Worm (Caenorhabditis elegans) whole organism, young adult: ENCODE data around the gene bcc-1.

Experiments used
- B0336.3 ChIP-seq: fragments of 200-800 bp; sonication (Bioruptor generic); IDR thresholded peaks from 2 replicates; pipeline ENCODE4 v1.3.6; 2022; ENCODE audit warnings: missing genetic modification characterization, missing compliant biosample characterization
- D2030.7 ChIP-seq: fragments of 200-800 bp; sonication (Bioruptor generic); IDR thresholded peaks from 2 replicates; pipeline ENCODE4 v1.3.6; 2022; ENCODE audit warnings: missing genetic modification reagents, missing genetic modification characterization, missing compliant biosample characterization
- F10E7.11 ChIP-seq: sonication (generic microtip); optimal IDR thresholded peaks from 2 replicates; lab custom pipeline; 2017; ENCODE audit warnings: mild to moderate bottlenecking, missing genetic modification characterization, moderate library complexity, missing compliant biosample characterization
- F22D6.2 ChIP-seq: sonication (generic microtip); optimal IDR thresholded peaks from 2 replicates; lab custom pipeline; 2016; ENCODE audit warnings: mild to moderate bottlenecking, missing genetic modification characterization, missing compliant biosample characterization
- K11D2.4 ChIP-seq: fragments of 200-800 bp; sonication (Bioruptor generic); IDR thresholded peaks from 2 replicates; pipeline ENCODE4 v1.3.6; 2022; ENCODE audit warnings: missing genetic modification reagents, missing genetic modification characterization, missing compliant biosample characterization
- K12H6.12 ChIP-seq: fragments of 200-800 bp; sonication (Bioruptor generic); optimal IDR thresholded peaks from 2 replicates; lab custom pipeline; 2018; ENCODE audit warnings: mild to moderate bottlenecking, missing genetic modification characterization, missing compliant biosample characterization
- T07F8.4 ChIP-seq: sonication (generic microtip); optimal IDR thresholded peaks from 2 replicates; lab custom pipeline; 2016; ENCODE audit warnings: mild to moderate bottlenecking, missing genetic modification characterization, moderate library complexity, missing compliant biosample characterization
- T26A5.8 ChIP-seq: sonication (generic microtip); optimal IDR thresholded peaks from 2 replicates; lab custom pipeline; 2016; ENCODE audit warnings: missing genetic modification characterization, missing compliant biosample characterization
- Y53G8AR.9 ChIP-seq: fragments of 200-800 bp; sonication (Bioruptor generic); conservative IDR thresholded peaks from 2 replicates; pipeline ENCODE4 v1.3.6; 2022; ENCODE audit warnings: missing genetic modification reagents, missing genetic modification characterization, missing compliant biosample characterization
- Y79H2A.3 ChIP-seq: fragments of 200-800 bp; sonication (Bioruptor generic); conservative IDR thresholded peaks from 2 replicates; pipeline ENCODE4 v1.3.6; 2022; ENCODE audit warnings: missing genetic modification reagents, missing genetic modification characterization, missing compliant biosample characterization
- akir-1 ChIP-seq: fragments of 200-800 bp; sonication (Bioruptor generic); optimal IDR thresholded peaks from 2 replicates; lab custom pipeline; 2018; ENCODE audit warnings: mild to moderate bottlenecking, missing genetic modification characterization, moderate library complexity, missing compliant biosample characterization
- ama-1 ChIP-seq, 3 experiments: fragments of 150-350 bp in 1 of 3; sonication (generic microtip) in 2 of 3; optimal IDR thresholded peaks; 2 replicates each; lab custom pipeline; 2014 to 2018; ENCODE audit warnings: missing biosample characterization in 2 of 3, missing genetic modification characterization in 2 of 3, missing genetic modification reagents in 2 of 3
- bed-2 ChIP-seq: fragments of 200-800 bp; sonication (Bioruptor generic); IDR thresholded peaks from 2 replicates; pipeline ENCODE4 v1.3.6; 2022; ENCODE audit warnings: missing genetic modification reagents, missing genetic modification characterization, missing compliant biosample characterization
- ceh-27 ChIP-seq: fragments of 200-800 bp; sonication (Bioruptor generic); optimal IDR thresholded peaks from 2 replicates; lab custom pipeline; 2018; ENCODE audit warnings: mild to moderate bottlenecking, missing genetic modification characterization, moderate library complexity, missing compliant biosample characterization
- ceh-79 ChIP-seq: sonication (generic microtip); optimal IDR thresholded peaks from 2 replicates; lab custom pipeline; 2017; ENCODE audit warnings: mild to moderate bottlenecking, missing genetic modification characterization, missing compliant biosample characterization
- dox-1 ChIP-seq: fragments of 200-800 bp; sonication (Bioruptor generic); IDR thresholded peaks from 2 replicates; pipeline ENCODE4 v1.3.6; 2022; ENCODE audit warnings: missing genetic modification reagents, missing genetic modification characterization, missing compliant biosample characterization
- efl-1 ChIP-seq: fragments of 150-350 bp; optimal IDR thresholded peaks from 2 replicates; lab custom pipeline; 2014; ENCODE audit warnings: missing biosample characterization, missing genetic modification reagents, missing genetic modification characterization
- ekl-4 ChIP-seq: fragments of 200-800 bp; sonication (Bioruptor generic); IDR thresholded peaks from 2 replicates; pipeline ENCODE4 v1.3.6; 2022; ENCODE audit warnings: missing genetic modification reagents, missing genetic modification characterization, missing compliant biosample characterization
- hlh-26 ChIP-seq: fragments of 200-800 bp; sonication (Bioruptor generic); conservative IDR thresholded peaks from 2 replicates; pipeline ENCODE4 v1.3.6; 2022; ENCODE audit warnings: missing genetic modification reagents, missing genetic modification characterization, missing compliant biosample characterization
- hmg-1.2 ChIP-seq: fragments of 200-800 bp; sonication (Bioruptor generic); IDR thresholded peaks from 2 replicates; pipeline ENCODE4 v1.3.6; 2022; ENCODE audit warnings: missing genetic modification reagents, missing genetic modification characterization, missing compliant biosample characterization
- hsf-1 ChIP-seq: fragments of 200-800 bp; sonication (Bioruptor generic); IDR thresholded peaks from 2 replicates; pipeline ENCODE4 v1.3.6; 2022; ENCODE audit warnings: missing genetic modification reagents, missing genetic modification characterization, missing compliant biosample characterization
- let-526 ChIP-seq: fragments of 200-800 bp; sonication (Bioruptor generic); IDR thresholded peaks from 2 replicates; pipeline ENCODE4 v1.3.6; 2022; ENCODE audit warnings: missing genetic modification reagents, missing genetic modification characterization, missing compliant biosample characterization
- let-607 ChIP-seq, 2 experiments: fragments of 200-800 bp in 1 of 2; sonication (Bioruptor generic) in 1 of 2; sonication (generic microtip) in 1 of 2; optimal IDR thresholded peaks; 2 replicates each; lab custom pipeline; 2016 to 2018; ENCODE audit warnings: mild to moderate bottlenecking in 2 of 2, missing compliant biosample characterization in 2 of 2, missing genetic modification characterization in 2 of 2, moderate library complexity in 2 of 2, missing genotype in 1 of 2
- lsl-1 ChIP-seq: fragments of 200-800 bp; sonication (Bioruptor generic); optimal IDR thresholded peaks from 2 replicates; lab custom pipeline; 2018; ENCODE audit warnings: mild to moderate bottlenecking, missing genetic modification characterization, moderate library complexity, missing compliant biosample characterization
- madf-10 ChIP-seq: sonication (generic microtip); optimal IDR thresholded peaks from 2 replicates; lab custom pipeline; 2016; ENCODE audit warnings: mild to moderate bottlenecking, missing genetic modification characterization, missing compliant biosample characterization
- madf-3 ChIP-seq: fragments of 200-800 bp; sonication (Bioruptor generic); IDR thresholded peaks from 2 replicates; pipeline ENCODE4 v1.3.6; 2022; ENCODE audit warnings: missing genetic modification reagents, missing genetic modification characterization, missing compliant biosample characterization
- mcd-1 ChIP-seq: fragments of 200-800 bp; sonication (Bioruptor generic); IDR thresholded peaks from 2 replicates; pipeline ENCODE4 v1.3.6; 2022; ENCODE audit warnings: missing genetic modification reagents, missing genetic modification characterization, missing compliant biosample characterization
- mxl-1 ChIP-seq: sonication (generic microtip); optimal IDR thresholded peaks from 2 replicates; lab custom pipeline; 2016; ENCODE audit warnings: missing genetic modification characterization, missing compliant biosample characterization
- nfya-2 ChIP-seq: fragments of 200-800 bp; sonication (Bioruptor generic); IDR thresholded peaks from 2 replicates; pipeline ENCODE4 v1.3.6; 2022; ENCODE audit warnings: missing genetic modification reagents, missing genetic modification characterization, missing compliant biosample characterization
- nhr-120 ChIP-seq: fragments of 200-800 bp; sonication (Bioruptor generic); IDR thresholded peaks from 2 replicates; pipeline ENCODE4 v1.3.6; 2022; ENCODE audit warnings: missing genetic modification characterization, missing compliant biosample characterization
- nhr-80 ChIP-seq: sonication (generic microtip); optimal IDR thresholded peaks from 2 replicates; lab custom pipeline; 2016; ENCODE audit warnings: missing genetic modification characterization, missing compliant biosample characterization
- rec-8 ChIP-seq, 2 experiments: sonication (generic microtip); optimal IDR thresholded peaks; 2 replicates each; lab custom pipeline; 2016; ENCODE audit warnings: mild to moderate bottlenecking in 2 of 2, missing genetic modification characterization in 2 of 2, missing genetic modification reagents in 2 of 2, missing genotype in 2 of 2, missing biosample characterization in 1 of 2, missing compliant biosample characterization in 1 of 2, moderate library complexity in 1 of 2
- repo-1 ChIP-seq: sonication (generic microtip); optimal IDR thresholded peaks from 2 replicates; lab custom pipeline; 2017; ENCODE audit warnings: mild to moderate bottlenecking, missing genetic modification characterization, missing compliant biosample characterization
- rpc-1 ChIP-seq, 2 experiments: fragments of 150-350 bp in 1 of 2; sonication (generic microtip) in 1 of 2; optimal IDR thresholded peaks; 2 replicates each; lab custom pipeline; 2014 to 2018; ENCODE audit warnings: missing biosample characterization in 1 of 2, missing genetic modification characterization in 1 of 2, missing genetic modification reagents in 1 of 2, missing genotype in 1 of 2
- sea-2 ChIP-seq: fragments of 200-800 bp; sonication (Bioruptor generic); IDR thresholded peaks from 2 replicates; pipeline ENCODE4 v1.3.6; 2022; ENCODE audit warnings: missing genetic modification characterization, missing compliant biosample characterization
- snpc-1.1 ChIP-seq: sonication (generic microtip); optimal IDR thresholded peaks from 2 replicates; lab custom pipeline; 2017; ENCODE audit warnings: missing genetic modification characterization, mild to moderate bottlenecking, missing compliant biosample characterization, antibody characterized with exemption, moderate library complexity, missing genotype, missing genetic modification reagents; ENCODE audit not compliant: insufficient read depth
- somi-1 ChIP-seq: fragments of 200-800 bp; sonication (Bioruptor generic); optimal IDR thresholded peaks from 2 replicates; lab custom pipeline; 2018; ENCODE audit warnings: mild to moderate bottlenecking, missing genetic modification characterization, missing compliant biosample characterization
- tbp1 ChIP-seq: fragments of 200-800 bp; sonication (Bioruptor generic); optimal IDR thresholded peaks from 2 replicates; lab custom pipeline; 2018; ENCODE audit warnings: mild to moderate bottlenecking, missing genetic modification characterization, missing compliant biosample characterization
- tbx-9 ChIP-seq: sonication (generic microtip); optimal IDR thresholded peaks from 2 replicates; lab custom pipeline; 2016; ENCODE audit warnings: borderline replicate concordance, missing genetic modification characterization, inconsistent platforms, missing compliant biosample characterization
- unc-62 ChIP-seq: fragments of 150-350 bp; optimal IDR thresholded peaks from 2 replicates; lab custom pipeline; 2014; ENCODE audit warnings: missing biosample characterization, missing genetic modification reagents, missing genetic modification characterization
- xnd-1 ChIP-seq: sonication (generic microtip); optimal IDR thresholded peaks from 2 replicates; lab custom pipeline; 2016; ENCODE audit warnings: missing genotype, missing genetic modification reagents, missing genetic modification characterization, missing compliant biosample characterization
- ztf-26 ChIP-seq: sonication (generic microtip); optimal IDR thresholded peaks from 2 replicates; lab custom pipeline; 2017; ENCODE audit warnings: missing genetic modification characterization, missing compliant biosample characterization
- ztf-3 ChIP-seq: fragments of 200-800 bp; sonication (Bioruptor generic); optimal IDR thresholded peaks from 2 replicates; lab custom pipeline; 2018; ENCODE audit warnings: mild to moderate bottlenecking, missing genetic modification characterization, missing compliant biosample characterization

The bcc-1 gene

ce11 chrIV:11092502-11093080 is at the start of gene bcc-1:
Gene bcc-1, minus strand, starts transcription at chrIV:11092552.
- peak; percentile 49 for TF ChIP-seq somi-1 (GFP tag; lab: Kevin White, UChicago)
- peak; percentile 5 for TF ChIP-seq ztf-26 (tag; lab: Kevin White, UChicago)
- no peak for TF ChIP-seq dox-1 (GFP tag; lab: Robert Waterston, UW)
- TF ChIP-seq hmg-1.2 (GFP tag; lab: Robert Waterston, UW), result no peak
- TF ChIP-seq nhr-80 (tag; lab: Kevin White, UChicago), result no peak
- TF ChIP-seq unc-62 (GFP tag; lab: Kevin White, UChicago), result no peak
- TF ChIP-seq tbx-9 (tag; lab: Kevin White, UChicago), result no peak
- TF ChIP-seq K11D2.4, result no peak

ce11 chrIV:11131268-11131667 is 38.9 kb upstream of the bcc-1 start, which contains the start of gene ard-1:
Gene ard-1, plus strand, starts transcription at chrIV:11131279.
- no peak for TF ChIP-seq madf-10 (tag; lab: Kevin White, UChicago)
- TF ChIP-seq dox-1 (GFP tag; lab: Robert Waterston, UW), result no peak
- TF ChIP-seq mcd-1 (GFP tag; lab: Robert Waterston, UW), result no peak
- TF ChIP-seq rpc-1 (optimal IDR thresholded peaks at IDR 0.05; lab: Kevin White, UChicago), result no peak
- TF ChIP-seq rpc-1 (tag; optimal IDR thresholded peaks at IDR 0.05; lab: Kevin White, UChicago), result no peak
- 0 out of 2 replicates have a peak, but pooled peaks have one; percentile 15 for TF ChIP-seq hsf-1
- no peak for TF ChIP-seq hlh-26 (GFP tag; lab: Robert Waterston, UW)
- TF ChIP-seq ceh-27 (GFP tag; lab: Kevin White, UChicago), result no peak
- TF ChIP-seq hmg-1.2 (GFP tag; lab: Robert Waterston, UW), result no peak
- no peak for TF ChIP-seq K12H6.12 (tag; lab: Kevin White, UChicago)
- 0 out of 2 replicates have a peak, but pooled peaks have one; percentile 32 for TF ChIP-seq madf-3 (GFP tag; lab: Robert Waterston, UW)
- TF ChIP-seq rec-8 (tag; optimal IDR thresholded peaks at IDR 0.05; lab: Kevin White, UChicago), result no peak
- no peak for TF ChIP-seq sea-2
- peak; percentile 10 for TF ChIP-seq xnd-1 (tag; lab: Kevin White, UChicago)
- TF ChIP-seq snpc-1.1, result no peak
- TF ChIP-seq mxl-1 (tag; lab: Kevin White, UChicago), result no peak
- TF ChIP-seq F10E7.11 (tag; lab: Kevin White, UChicago), result no peak
- TF ChIP-seq lsl-1, result no peak
- TF ChIP-seq akir-1 (GFP tag; lab: Kevin White, UChicago), result no peak
- TF ChIP-seq ceh-79, result no peak
- TF ChIP-seq let-526 (GFP tag; lab: Robert Waterston, UW), result no peak
- TF ChIP-seq K11D2.4, result no peak
- TF ChIP-seq tbp1 (GFP tag; lab: Kevin White, UChicago), result no peak
- no peak for TF ChIP-seq nfya-2 (GFP tag; lab: Robert Waterston, UW)
- TF ChIP-seq Y53G8AR.9 (GFP tag; lab: Robert Waterston, UW), result no peak
- no peak for TF ChIP-seq D2030.7
- TF ChIP-seq let-607 (tag; optimal IDR thresholded peaks at IDR 0.05; lab: Kevin White, UChicago), result no peak
- TF ChIP-seq B0336.3 (GFP tag; lab: Robert Waterston, UW), result 0 out of 2 replicates have a peak, but pooled peaks have one; percentile 39

DNA sequence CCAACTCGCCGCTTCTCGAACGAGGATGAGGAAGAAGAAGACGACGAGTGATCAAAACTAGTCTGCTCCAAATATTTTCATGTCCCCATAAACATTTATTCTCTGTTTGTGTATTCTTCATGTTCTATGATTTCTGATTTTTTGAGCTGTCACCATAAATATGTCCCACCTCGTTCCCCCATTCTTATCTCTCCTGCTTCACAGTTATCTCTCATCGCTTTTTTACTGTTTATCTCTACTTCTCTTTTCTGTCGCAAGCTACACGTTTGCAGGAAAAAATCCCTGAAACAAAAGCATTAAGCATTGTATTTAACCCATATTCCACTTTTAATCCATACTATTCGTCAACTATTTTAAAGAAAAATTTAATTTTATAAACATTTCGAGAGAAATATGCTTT is 38.4 kb upstream of the bcc-1 start:
- no peak for TF ChIP-seq Y79H2A.3
- TF ChIP-seq repo-1 (tag; lab: Kevin White, UChicago), result no peak
- TF ChIP-seq ztf-3 (GFP tag; lab: Kevin White, UChicago), result no peak
- TF ChIP-seq F22D6.2 (tag; lab: Kevin White, UChicago), result no peak
- peak; percentile 45 for TF ChIP-seq nhr-80 (tag; lab: Kevin White, UChicago)
- TF ChIP-seq nhr-120 (GFP tag; lab: Robert Waterston, UW), result no peak
- no peak for TF ChIP-seq ekl-4 (GFP tag; lab: Robert Waterston, UW)
- no peak for TF ChIP-seq efl-1 (GFP tag; lab: Kevin White, UChicago)
- no peak for TF ChIP-seq ama-1 (optimal IDR thresholded peaks at IDR 0.05; lab: Kevin White, UChicago)
- TF ChIP-seq ama-1 (GFP tag; optimal IDR thresholded peaks at IDR 0.05; lab: Kevin White, UChicago), result peak in 1 of 2 experiments; percentile 44
- TF ChIP-seq let-607 (tag; optimal IDR thresholded peaks at IDR 0.05; lab: Kevin White, UChicago), result peak in 1 of 2 experiments; percentile 8
- TF ChIP-seq T26A5.8 (tag; lab: Kevin White, UChicago), result no peak
- peak; percentile 29; the same call in 1 of the 2 replicates for TF ChIP-seq hmg-1.2 (GFP tag; lab: Robert Waterston, UW)
- TF ChIP-seq bed-2 (GFP tag; lab: Robert Waterston, UW), result no peak
- TF ChIP-seq T07F8.4 (tag; lab: Kevin White, UChicago), result no peak
